Worm (Caenorhabditis elegans) whole organism, L4 larva: ENCODE data around the gene Y51H7C.9.

Experiments used
- R02D3.7 ChIP-seq: fragments of 150-350 bp; sonication (generic microtip); optimal IDR thresholded peaks from 3 replicates; lab custom pipeline; 2014; ENCODE audit warnings: missing biosample characterization, missing genetic modification characterization
- T20F7.1 ChIP-seq: fragments of 200-800 bp; sonication (Bioruptor generic); optimal IDR thresholded peaks from 2 replicates; lab custom pipeline; 2018; ENCODE audit warnings: mild to moderate bottlenecking, missing genetic modification characterization, missing compliant biosample characterization
- Y105C5A.15 ChIP-seq: fragments of 200-800 bp; sonication (Bioruptor generic); IDR thresholded peaks from 2 replicates; pipeline ENCODE4 v1.3.6; 2022; ENCODE audit warnings: missing genetic modification characterization, missing compliant biosample characterization
- Y48G9A.11 ChIP-seq: fragments of 200-800 bp; sonication (Bioruptor generic); IDR thresholded peaks from 2 replicates; pipeline ENCODE4 v1.3.6; 2022; ENCODE audit warnings: missing genetic modification reagents, missing genetic modification characterization, missing compliant biosample characterization
- ZK337.2 ChIP-seq: fragments of 200-800 bp; sonication (Bioruptor generic); IDR thresholded peaks from 2 replicates; pipeline ENCODE4 v1.3.6; 2022; ENCODE audit warnings: missing genetic modification reagents, missing genetic modification characterization, missing compliant biosample characterization
- ZK546.5 ChIP-seq, 2 experiments: sonication (generic microtip); optimal IDR thresholded peaks; 2 replicates each; lab custom pipeline; 2017; ENCODE audit warnings: missing biosample characterization in 2 of 2, missing genetic modification characterization in 2 of 2
- aha-1 ChIP-seq: fragments of 150-350 bp; peaks from one replicate; lab custom pipeline; 2014; ENCODE audit warnings: missing biosample characterization, missing genetic modification characterization
- arid-1 ChIP-seq: fragments of 200-800 bp; sonication (Bioruptor generic); conservative IDR thresholded peaks from 2 replicates; pipeline ENCODE4 v1.3.6; 2022; ENCODE audit warnings: missing genetic modification reagents, missing genetic modification characterization, missing compliant biosample characterization
- ceh-62 ChIP-seq: sonication (generic microtip); optimal IDR thresholded peaks from 2 replicates; lab custom pipeline; 2017; ENCODE audit warnings: missing biosample characterization, missing genetic modification characterization
- ceh-82 ChIP-seq: sonication (generic microtip); optimal IDR thresholded peaks from 2 replicates; lab custom pipeline; 2017; ENCODE audit warnings: missing biosample characterization, missing genetic modification characterization
- ces-1 ChIP-seq: fragments of 150-350 bp; sonication (generic microtip); optimal IDR thresholded peaks from 4 replicates; lab custom pipeline; 2014; ENCODE audit warnings: missing biosample characterization, missing genetic modification reagents, missing genetic modification characterization
- dpl-1 ChIP-seq: fragments of 150-350 bp; optimal IDR thresholded peaks from 2 replicates; lab custom pipeline; 2014; ENCODE audit warnings: missing biosample characterization, missing genetic modification reagents, missing genetic modification characterization
- duxl-1 ChIP-seq: sonication (generic microtip); optimal IDR thresholded peaks from 2 replicates; lab custom pipeline; 2016; ENCODE audit warnings: mild to moderate bottlenecking, missing genetic modification characterization, moderate library complexity, missing compliant biosample characterization; ENCODE audit not compliant: poor library complexity
- dve-1 ChIP-seq: sonication (generic microtip); optimal IDR thresholded peaks from 2 replicates; lab custom pipeline; 2017; ENCODE audit warnings: antibody characterized with exemption, mild to moderate bottlenecking, missing genetic modification characterization, missing compliant biosample characterization; ENCODE audit not compliant: insufficient read depth
- fkh-10 ChIP-seq: fragments of 150-350 bp; optimal IDR thresholded peaks from 2 replicates; lab custom pipeline; 2014; ENCODE audit warnings: missing biosample characterization, missing genetic modification reagents, missing genetic modification characterization
- hmg-1.1 ChIP-seq: fragments of 200-800 bp; sonication (Bioruptor generic); IDR thresholded peaks from 2 replicates; pipeline ENCODE4 v1.3.6; 2022; ENCODE audit warnings: missing genetic modification reagents, missing genetic modification characterization, missing compliant biosample characterization
- jun-1 ChIP-seq: fragments of 150-350 bp; optimal IDR thresholded peaks from 2 replicates; lab custom pipeline; 2014; ENCODE audit warnings: missing biosample characterization, missing genetic modification reagents, missing genetic modification characterization
- lim-7 ChIP-seq: fragments of 200-800 bp; sonication (Bioruptor generic); IDR thresholded peaks from 2 replicates; pipeline ENCODE4 v1.3.6; 2022; ENCODE audit warnings: missing genetic modification characterization, missing compliant biosample characterization
- lin-29 ChIP-seq: fragments of 200-800 bp; sonication (Bioruptor generic); IDR thresholded peaks from 2 replicates; pipeline ENCODE4 v1.3.6; 2022; ENCODE audit warnings: missing genetic modification reagents, missing genetic modification characterization, missing compliant biosample characterization
- mxl-2 ChIP-seq: fragments of 200-800 bp; sonication (Bioruptor generic); conservative IDR thresholded peaks from 2 replicates; pipeline ENCODE4 v1.3.6; 2022; ENCODE audit warnings: missing genetic modification reagents, missing genetic modification characterization, missing compliant biosample characterization
- nhr-28 ChIP-seq: fragments of 150-350 bp; optimal IDR thresholded peaks from 2 replicates; lab custom pipeline; 2014; ENCODE audit warnings: missing biosample characterization, missing genetic modification characterization
- nhr-42 ChIP-seq: fragments of 200-800 bp; sonication (Bioruptor generic); IDR thresholded peaks from 2 replicates; pipeline ENCODE4 v1.3.6; 2022; ENCODE audit warnings: missing genetic modification characterization, missing compliant biosample characterization
- pha-4 ChIP-seq, 2 experiments: fragments of 150-350 bp in 1 of 2; fragments of 200-800 bp in 1 of 2; sonication (Bioruptor generic) in 1 of 2; IDR thresholded peaks in 1 of 2; optimal IDR thresholded peaks in 1 of 2; 2 replicates each; pipeline versions ENCODE4 v1.3.6 to Lab custom; 2014 to 2022; ENCODE audit warnings: missing genetic modification characterization in 2 of 2, missing genetic modification reagents in 2 of 2, missing biosample characterization in 1 of 2, missing compliant biosample characterization in 1 of 2
- saeg-2 ChIP-seq: fragments of 200-800 bp; sonication (Bioruptor generic); IDR thresholded peaks from 2 replicates; pipeline ENCODE4 v1.3.6; 2022; ENCODE audit warnings: missing genetic modification reagents, missing genetic modification characterization, missing compliant biosample characterization
- set-16 ChIP-seq: fragments of 200-800 bp; sonication (Bioruptor generic); IDR thresholded peaks from 2 replicates; pipeline ENCODE4 v1.3.6; 2022; ENCODE audit warnings: missing genetic modification reagents, missing genetic modification characterization, missing compliant biosample characterization
- snpc-1.2 ChIP-seq: fragments of 200-800 bp; sonication (Bioruptor generic); IDR thresholded peaks from 2 replicates; pipeline ENCODE4 v1.3.6; 2022; ENCODE audit warnings: missing genetic modification reagents, missing genetic modification characterization, missing compliant biosample characterization
- spr-1 ChIP-seq: sonication (generic microtip); optimal IDR thresholded peaks from 2 replicates; lab custom pipeline; 2016; ENCODE audit warnings: mild to moderate bottlenecking, missing genetic modification characterization, missing compliant biosample characterization
- spr-3 ChIP-seq: fragments of 200-800 bp; sonication (Bioruptor generic); optimal IDR thresholded peaks from 2 replicates; lab custom pipeline; 2018; ENCODE audit warnings: mild to moderate bottlenecking, missing genetic modification characterization, missing compliant biosample characterization
- tra-1 ChIP-seq: fragments of 200-800 bp; sonication (Bioruptor generic); IDR thresholded peaks from 2 replicates; pipeline ENCODE4 v1.3.6; 2022; ENCODE audit warnings: missing genetic modification reagents, missing genetic modification characterization, missing compliant biosample characterization
- unc-62 ChIP-seq, 3 experiments: fragments of 150-350 bp in 1 of 3; sonication (generic microtip); optimal IDR thresholded peaks in 2 of 3; peaks in 1 of 3; 1 replicate in 1 of 3; 2 replicates in 2 of 3; lab custom pipeline; 2014 to 2017; ENCODE audit warnings: missing biosample characterization in 3 of 3, missing genetic modification characterization in 3 of 3, missing genetic modification reagents in 3 of 3, missing genotype in 1 of 3
- zfp-3 ChIP-seq: fragments of 200-800 bp; sonication (Bioruptor generic); conservative IDR thresholded peaks from 2 replicates; pipeline ENCODE4 v1.3.6; 2022; ENCODE audit warnings: missing genetic modification reagents, missing genetic modification characterization, missing compliant biosample characterization
- ztf-7 ChIP-seq: fragments of 150-350 bp; optimal IDR thresholded peaks from 2 replicates; lab custom pipeline; 2014; ENCODE audit warnings: missing biosample characterization, missing genetic modification characterization

Gene Y51H7C.9

DNA sequence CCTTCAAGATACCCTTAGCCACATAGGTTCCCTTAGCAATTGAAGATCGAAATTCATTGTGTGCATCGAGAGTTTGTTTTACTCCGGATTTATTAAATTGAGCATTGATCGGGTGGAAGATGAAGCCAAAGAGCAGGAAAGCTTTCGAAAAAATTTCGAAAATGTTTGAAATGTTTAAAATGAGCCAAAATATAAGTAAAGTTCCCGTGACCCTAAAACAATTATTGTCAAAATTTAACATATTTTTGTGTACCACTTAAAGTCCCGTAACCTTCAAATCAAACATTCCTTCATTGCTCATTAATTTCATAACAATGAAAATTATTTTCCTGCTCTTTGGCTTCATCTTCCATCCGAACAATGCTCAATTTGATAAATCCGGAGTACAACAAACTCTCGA lies 33.6 kb upstream of the Y51H7C.9 start, which contains the start of gene scl-17:
scl-17 (plus strand) TSS at position 301 of the 400 bp plus-strand sequence.
- TF ChIP-seq Y105C5A.15 (GFP tag; lab: Robert Waterston, UW) (no peak), tra-1 (no peak), zfp-3 (no peak), pha-4 (GFP tag; IDR thresholded peaks at IDR 0.05; lab: Robert Waterston, UW) (no peak), pha-4 (tag; optimal IDR thresholded peaks at IDR 0.05; lab: Kevin White, UChicago) (no peak), ceh-82 (tag; lab: Kevin White, UChicago) (no peak), spr-1 (tag; lab: Kevin White, UChicago) (no peak)

DNA sequence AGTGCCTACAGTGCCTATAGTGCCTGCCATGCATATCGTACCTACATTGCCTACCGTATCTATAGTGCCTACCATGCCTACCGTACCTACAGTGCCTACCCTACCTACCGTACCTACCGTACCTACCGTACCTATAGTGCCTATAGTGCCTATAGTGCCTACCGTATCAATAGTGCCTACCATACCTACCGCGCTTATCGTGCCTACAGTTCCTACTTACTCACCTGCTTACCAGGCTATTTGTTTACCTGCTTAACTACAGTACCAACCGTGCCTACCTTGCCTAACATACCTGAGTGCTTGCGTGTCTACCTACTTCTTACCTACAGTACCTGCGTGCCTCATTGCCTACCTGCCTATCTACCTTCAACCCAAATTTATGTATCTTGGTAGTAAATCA lies 30.2 kb upstream of the Y51H7C.9 start:
- TF ChIP-seq lin-29 (GFP tag; lab: Robert Waterston, UW) (no peak), ZK337.2 (GFP tag; lab: Robert Waterston, UW) (no peak), ceh-62 (tag; lab: Kevin White, UChicago) (no peak), saeg-2 (GFP tag; lab: Robert Waterston, UW) (no peak), arid-1 (no peak), aha-1 (tag; lab: Kevin White, UChicago) (peak; percentile 52), unc-62 (GFP tag; optimal IDR thresholded peaks at IDR 0.05 in 1 of 2; lab: Kevin White, UChicago) (peak in 1 of 2 experiments; percentile 78), unc-62 (tag; optimal IDR thresholded peaks at IDR 0.05; lab: Kevin White, UChicago) (no peak), nhr-42 (GFP tag; lab: Robert Waterston, UW) (no peak)
- TF ChIP-seq, all 104 proteins: peak for 2

- TF ChIP-seq snpc-1.2 (no peak), fkh-10 (GFP tag; lab: Kevin White, UChicago) (no peak), lim-7 (GFP tag; lab: Robert Waterston, UW) (no peak), jun-1 (no peak), set-16 (GFP tag; lab: Robert Waterston, UW) (no peak), Y48G9A.11 (GFP tag; lab: Robert Waterston, UW) (no peak), dve-1 (tag; lab: Kevin White, UChicago) (no peak), ztf-7 (tag; lab: Kevin White, UChicago) (no peak), Y105C5A.15 (GFP tag; lab: Robert Waterston, UW) (no peak), mxl-2 (no peak)
These were observed 27.0 kb upstream of the Y51H7C.9 start, which contains the start of gene Y51H7C.3 for ce11 chrII:1438336-1438589. Gene Y51H7C.3 (plus strand): TSS chrII:1438490.

ce11 chrII:1437449-1438335 lies 26.4 kb upstream of the Y51H7C.9 start, which contains the start of gene nol-6:
Gene nol-6 (minus strand): TSS chrII:1437499.
- TF ChIP-seq Y48G9A.11 (GFP tag; lab: Robert Waterston, UW) (peak; percentile 95), ces-1 (GFP tag; lab: Kevin White, UChicago) (no peak), R02D3.7 (tag; lab: Kevin White, UChicago) (peak; percentile 75), T20F7.1 (GFP tag; lab: Kevin White, UChicago) (peak; percentile 95), hmg-1.1 (GFP tag; lab: Robert Waterston, UW) (no peak), dpl-1 (GFP tag; lab: Kevin White, UChicago) (peak; percentile 82), spr-3 (no peak), duxl-1 (tag; lab: Kevin White, UChicago) (no peak), ceh-82 (tag; lab: Kevin White, UChicago) (no peak), nhr-28 (tag; lab: Kevin White, UChicago) (peak; percentile 38), ZK546.5 (tag; optimal IDR thresholded peaks at IDR 0.05; lab: Kevin White, UChicago) (no peak), lim-7 (GFP tag; lab: Robert Waterston, UW) (no peak), arid-1 (no peak)
- TF ChIP-seq, all 104 proteins: peak for 5
